Worm (Caenorhabditis elegans) whole organism, L4/young adult: ENCODE results near the gene srh-88.

Source experiments
- W03F9.2 ChIP-seq: fragments of 150-350 bp; optimal IDR thresholded peaks from 2 replicates; lab custom pipeline; 2014; ENCODE audit warnings: missing biosample characterization, missing genetic modification characterization
- dao-5 ChIP-seq: sonication (generic microtip); optimal IDR thresholded peaks from 2 replicates; lab custom pipeline; 2016; ENCODE audit warnings: missing genotype, missing genetic modification characterization, moderate library complexity, missing compliant biosample characterization
- him-1 ChIP-seq: sonication (generic microtip); optimal IDR thresholded peaks from 2 replicates; lab custom pipeline; 2016; ENCODE audit warnings: missing genotype, missing genetic modification reagents, missing genetic modification characterization, missing compliant biosample characterization

DNA sequence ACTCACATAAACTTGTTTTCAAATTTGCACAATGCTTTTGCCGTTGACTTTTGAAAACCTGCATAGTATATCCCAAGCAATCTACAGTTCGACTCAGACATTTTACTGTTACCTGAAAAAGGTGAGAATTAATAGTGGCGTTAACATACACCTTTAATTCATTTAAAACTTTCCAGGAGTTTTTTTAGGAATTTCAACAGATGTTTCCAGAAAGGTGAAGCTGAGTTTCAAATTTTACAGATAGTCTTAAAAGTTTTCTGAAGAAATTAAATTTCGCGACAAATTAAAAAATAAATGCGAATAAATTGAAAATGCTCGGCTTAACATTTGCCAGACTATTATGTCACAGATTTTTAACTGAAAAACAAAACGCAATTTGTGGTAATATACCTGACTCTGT, 35.0 kb upstream of the srh-88 start, which contains the start of gene srw-119:
- TF ChIP-seq him-1 (tag; lab: Kevin White, UChicago) = no peak
- no peak for TF ChIP-seq dao-5 (tag; lab: Kevin White, UChicago)
- TF ChIP-seq W03F9.2 (tag; lab: Kevin White, UChicago) = no peak
